Worm (Caenorhabditis elegans) whole organism, late embryonic: ENCODE data around the gene ZK742.3.

Source experiments
- C38D4.7 ChIP-seq: fragments of 200-800 bp; sonication (Bioruptor generic); optimal IDR thresholded peaks from 2 replicates; lab custom pipeline; 2018; ENCODE audit warnings: mild to moderate bottlenecking, missing genetic modification characterization, moderate library complexity, missing compliant biosample characterization
- F13H6.1 ChIP-seq: sonication (generic microtip); optimal IDR thresholded peaks from 2 replicates; lab custom pipeline; 2016; ENCODE audit warnings: missing genetic modification characterization, missing compliant biosample characterization
- K02D7.2 ChIP-seq: sonication (generic microtip); optimal IDR thresholded peaks from 2 replicates; lab custom pipeline; 2017; ENCODE audit warnings: mild to moderate bottlenecking, missing genetic modification characterization, missing compliant biosample characterization
- K09A11.1 ChIP-seq: sonication (generic microtip); optimal IDR thresholded peaks from 2 replicates; lab custom pipeline; 2017; ENCODE audit warnings: antibody characterized with exemption, mild to moderate bottlenecking, missing genetic modification characterization, missing compliant biosample characterization; ENCODE audit not compliant: insufficient read depth
- T23F11.4 ChIP-seq: fragments of 200-800 bp; sonication (Bioruptor generic); optimal IDR thresholded peaks from 2 replicates; lab custom pipeline; 2018; ENCODE audit warnings: mild to moderate bottlenecking, missing genetic modification characterization, missing compliant biosample characterization
- Y22D7AL.16 ChIP-seq: sonication (generic microtip); optimal IDR thresholded peaks from 2 replicates; lab custom pipeline; 2016; ENCODE audit warnings: missing genetic modification characterization, missing compliant biosample characterization
- ceh-2 ChIP-seq: sonication (generic microtip); optimal IDR thresholded peaks from 2 replicates; lab custom pipeline; 2016; ENCODE audit warnings: missing genotype, missing genetic modification characterization, missing compliant biosample characterization
- ceh-24 ChIP-seq: sonication (generic microtip); optimal IDR thresholded peaks from 2 replicates; lab custom pipeline; 2016; ENCODE audit warnings: mild to moderate bottlenecking, missing genetic modification characterization, missing compliant biosample characterization
- ceh-30 ChIP-seq: fragments of 150-350 bp; optimal IDR thresholded peaks from 2 replicates; lab custom pipeline; 2014; ENCODE audit warnings: missing biosample characterization, missing genetic modification characterization
- ceh-31 ChIP-seq: sonication (generic microtip); optimal IDR thresholded peaks from 2 replicates; lab custom pipeline; 2016; ENCODE audit warnings: missing genetic modification characterization, missing compliant biosample characterization
- ceh-34 ChIP-seq: sonication (generic microtip); optimal IDR thresholded peaks from 2 replicates; lab custom pipeline; 2016; ENCODE audit warnings: mild to moderate bottlenecking, missing genetic modification characterization, missing compliant biosample characterization
- ceh-45 ChIP-seq: fragments of 200-800 bp; sonication (Bioruptor generic); IDR thresholded peaks from 2 replicates; pipeline ENCODE4 v1.3.6; 2022; ENCODE audit warnings: missing genetic modification reagents, missing genetic modification characterization, missing compliant biosample characterization
- ceh-48 ChIP-seq: sonication (generic microtip); optimal IDR thresholded peaks from 2 replicates; lab custom pipeline; 2016; ENCODE audit warnings: missing genetic modification characterization, inconsistent platforms, missing compliant biosample characterization
- che-1 ChIP-seq: sonication (generic microtip); optimal IDR thresholded peaks from 2 replicates; lab custom pipeline; 2016; ENCODE audit warnings: mild to moderate bottlenecking, missing genetic modification characterization, missing compliant biosample characterization
- dmd-4 ChIP-seq: sonication (generic microtip); optimal IDR thresholded peaks from 2 replicates; lab custom pipeline; 2016; ENCODE audit warnings: borderline replicate concordance, missing genetic modification characterization, missing compliant biosample characterization
- ets-4 ChIP-seq: sonication (generic microtip); optimal IDR thresholded peaks from 2 replicates; lab custom pipeline; 2016; ENCODE audit warnings: missing genetic modification characterization, missing compliant biosample characterization
- eyg-1 ChIP-seq: sonication (generic microtip); optimal IDR thresholded peaks from 2 replicates; lab custom pipeline; 2016; ENCODE audit warnings: missing genotype, missing genetic modification characterization, missing compliant biosample characterization
- fkh-6 ChIP-seq: sonication (generic microtip); optimal IDR thresholded peaks from 2 replicates; lab custom pipeline; 2016; ENCODE audit warnings: missing genetic modification characterization, missing compliant biosample characterization
- hlh-13 ChIP-seq: fragments of 200-800 bp; sonication (Bioruptor generic); optimal IDR thresholded peaks from 2 replicates; lab custom pipeline; 2018; ENCODE audit warnings: mild to moderate bottlenecking, missing genetic modification characterization, missing compliant biosample characterization
- hlh-30 ChIP-seq: sonication (generic microtip); optimal IDR thresholded peaks from 2 replicates; lab custom pipeline; 2017; ENCODE audit warnings: antibody characterized with exemption, missing genetic modification characterization, missing compliant biosample characterization; ENCODE audit not compliant: insufficient read depth
- hlh-8 ChIP-seq: sonication (generic microtip); optimal IDR thresholded peaks from 2 replicates; lab custom pipeline; 2016; ENCODE audit warnings: missing genotype, missing genetic modification characterization, missing compliant biosample characterization
- lim-6 ChIP-seq: sonication (generic microtip); optimal IDR thresholded peaks from 2 replicates; lab custom pipeline; 2016; ENCODE audit warnings: missing genetic modification characterization, missing compliant biosample characterization
- lin-11 ChIP-seq: fragments of 200-800 bp; sonication (Bioruptor generic); optimal IDR thresholded peaks from 2 replicates; lab custom pipeline; 2018; ENCODE audit warnings: mild to moderate bottlenecking, missing genetic modification characterization, missing compliant biosample characterization
- madf-2 ChIP-seq: sonication (generic microtip); optimal IDR thresholded peaks from 2 replicates; lab custom pipeline; 2017; ENCODE audit warnings: missing genetic modification characterization, missing compliant biosample characterization
- nfya-1 ChIP-seq: sonication (generic microtip); optimal IDR thresholded peaks from 2 replicates; lab custom pipeline; 2017; ENCODE audit warnings: missing genetic modification characterization, mild to moderate bottlenecking, missing compliant biosample characterization, antibody characterized with exemption, moderate library complexity
- nhr-11 ChIP-seq: fragments of 150-350 bp; optimal IDR thresholded peaks from 2 replicates; lab custom pipeline; 2014; ENCODE audit warnings: missing biosample characterization, missing genetic modification characterization
- nhr-232 ChIP-seq: sonication (generic microtip); optimal IDR thresholded peaks from 2 replicates; lab custom pipeline; 2016; ENCODE audit warnings: missing genetic modification characterization, missing compliant biosample characterization
- odd-2 ChIP-seq: sonication (generic microtip); optimal IDR thresholded peaks from 2 replicates; lab custom pipeline; 2017; ENCODE audit warnings: antibody characterized with exemption, mild to moderate bottlenecking, missing genetic modification characterization, missing compliant biosample characterization
- pha-2 ChIP-seq: sonication (generic microtip); optimal IDR thresholded peaks from 2 replicates; lab custom pipeline; 2017; ENCODE audit warnings: mild to moderate bottlenecking, missing genetic modification characterization, missing compliant biosample characterization
- pros-1 ChIP-seq: fragments of 150-350 bp; optimal IDR thresholded peaks from 2 replicates; lab custom pipeline; 2014; ENCODE audit warnings: missing biosample characterization, missing genetic modification reagents, missing genetic modification characterization
- ref-2 ChIP-seq: sonication (generic microtip); optimal IDR thresholded peaks from 2 replicates; lab custom pipeline; 2016; ENCODE audit warnings: missing genetic modification characterization, missing compliant biosample characterization
- sox-2 ChIP-seq: fragments of 200-800 bp; sonication (Bioruptor generic); IDR thresholded peaks from 2 replicates; pipeline ENCODE4 v1.3.6; 2022; ENCODE audit warnings: missing genetic modification reagents, missing genetic modification characterization, missing compliant biosample characterization
- sox-4 ChIP-seq: sonication (generic microtip); optimal IDR thresholded peaks from 2 replicates; lab custom pipeline; 2017; ENCODE audit warnings: mild to moderate bottlenecking, missing genetic modification characterization, inconsistent platforms, missing compliant biosample characterization
- syd-9 ChIP-seq: sonication (generic microtip); optimal IDR thresholded peaks from 2 replicates; lab custom pipeline; 2016; ENCODE audit warnings: mild to moderate bottlenecking, missing genetic modification characterization, moderate library complexity, missing compliant biosample characterization
- tbx-7 ChIP-seq: sonication (generic microtip); optimal IDR thresholded peaks from 2 replicates; lab custom pipeline; 2016; ENCODE audit warnings: missing genotype, missing genetic modification characterization, missing compliant biosample characterization
- unc-3 ChIP-seq, 2 experiments: fragments of 200-800 bp in 1 of 2; sonication (Bioruptor generic) in 1 of 2; sonication (generic microtip) in 1 of 2; conservative IDR thresholded peaks in 1 of 2; optimal IDR thresholded peaks in 1 of 2; 2 replicates each; pipeline versions ENCODE4 v1.3.6 to Lab custom; 2016 to 2022; ENCODE audit warnings: missing compliant biosample characterization in 2 of 2, missing genetic modification characterization in 2 of 2, missing genetic modification reagents in 1 of 2
- unc-42 ChIP-seq: sonication (generic microtip); optimal IDR thresholded peaks from 2 replicates; lab custom pipeline; 2016; ENCODE audit warnings: missing genotype, missing genetic modification characterization, missing compliant biosample characterization
- unc-55 ChIP-seq: sonication (generic microtip); optimal IDR thresholded peaks from 2 replicates; lab custom pipeline; 2017; ENCODE audit warnings: missing biosample characterization, missing genetic modification reagents, missing genetic modification characterization
- zip-5 ChIP-seq: sonication (generic microtip); optimal IDR thresholded peaks from 2 replicates; lab custom pipeline; 2016; ENCODE audit warnings: missing genetic modification characterization, missing compliant biosample characterization

The ZK742.3 gene

DNA sequence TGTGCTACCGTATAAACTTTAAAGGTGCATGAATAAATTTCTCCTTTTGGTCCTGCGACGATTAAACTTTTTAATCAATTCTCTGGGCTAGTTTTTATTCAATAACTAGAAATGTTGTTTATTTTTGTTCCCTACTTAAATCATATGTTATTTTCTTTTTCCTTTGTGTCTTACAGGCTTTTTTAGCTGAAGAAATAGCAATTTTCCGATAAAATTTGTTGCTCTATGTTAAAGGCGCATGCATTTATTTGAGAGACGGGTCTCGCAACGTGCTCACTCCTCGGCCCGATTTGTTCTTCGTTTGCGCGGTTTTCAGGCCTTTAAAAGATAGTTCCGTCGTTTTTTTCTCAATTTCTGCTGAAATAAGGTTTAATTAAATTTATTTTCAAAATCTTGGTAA lies 44.2 kb upstream of the ZK742.3 start:
- TF ChIP-seq lin-11 (tag; lab: Kevin White, UChicago) (no peak), hlh-13 (GFP tag; lab: Kevin White, UChicago) (no peak)

DNA sequence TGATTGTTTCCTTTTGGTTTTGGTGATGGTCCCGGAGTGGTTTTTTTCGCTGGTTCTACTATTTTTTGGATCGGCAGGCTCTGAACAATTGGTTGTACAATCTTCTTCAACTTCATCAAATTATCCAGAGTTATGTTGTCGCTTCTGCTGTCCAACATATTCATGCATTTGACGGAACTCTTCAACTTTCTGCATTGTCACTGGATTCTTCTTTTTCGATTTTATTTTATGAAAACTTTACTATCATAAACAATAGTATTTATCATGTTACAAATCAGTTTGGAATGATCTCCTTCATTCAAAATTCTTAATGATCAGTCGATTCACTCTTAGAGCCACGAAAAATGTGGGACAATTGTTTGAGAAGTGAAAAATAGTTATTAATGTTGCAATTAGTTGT lies 42.4 kb upstream of the ZK742.3 start:
- no peak for TF ChIP-seq ets-4 (tag; lab: Kevin White, UChicago)
- TF ChIP-seq madf-2 = no peak
- no peak for TF ChIP-seq pros-1 (tag; lab: Kevin White, UChicago)
- no peak for TF ChIP-seq eyg-1 (tag; lab: Kevin White, UChicago)
- no peak for TF ChIP-seq odd-2 (tag; lab: Kevin White, UChicago)
- TF ChIP-seq ref-2 (tag; lab: Kevin White, UChicago) = no peak
- TF ChIP-seq ceh-24 (tag; lab: Kevin White, UChicago) = no peak
- no peak for TF ChIP-seq Y22D7AL.16 (tag; lab: Kevin White, UChicago)
- no peak for TF ChIP-seq sox-2
- no peak for TF ChIP-seq nfya-1
- TF ChIP-seq ceh-48 = no peak
- TF ChIP-seq sox-4 (tag; lab: Kevin White, UChicago) = no peak
- TF ChIP-seq dmd-4 (tag; lab: Kevin White, UChicago) = no peak
- TF ChIP-seq F13H6.1 (tag; lab: Kevin White, UChicago) = no peak

- TF ChIP-seq unc-42 (tag; lab: Kevin White, UChicago) (peak; percentile 5), Y22D7AL.16 (tag; lab: Kevin White, UChicago) (no peak), unc-55 (GFP tag; lab: Kevin White, UChicago) (no peak), tbx-7 (tag; lab: Kevin White, UChicago) (no peak), ceh-34 (tag; lab: Kevin White, UChicago) (no peak), hlh-30 (peak; percentile 72)
These were observed 38.5 kb upstream of the ZK742.3 start for ce11 chrV:7848251-7848650.

ce11 chrV:7847687-7848086 lies 38.0 kb upstream of the ZK742.3 start:
- no peak for TF ChIP-seq F13H6.1 (tag; lab: Kevin White, UChicago)
- TF ChIP-seq syd-9 (tag; lab: Kevin White, UChicago) = no peak
- no peak for TF ChIP-seq Y22D7AL.16 (tag; lab: Kevin White, UChicago)
- no peak for TF ChIP-seq ref-2 (tag; lab: Kevin White, UChicago)
- TF ChIP-seq hlh-30 = no peak
- TF ChIP-seq pha-2 = no peak
- TF ChIP-seq, all 69 proteins: peak for 0

DNA sequence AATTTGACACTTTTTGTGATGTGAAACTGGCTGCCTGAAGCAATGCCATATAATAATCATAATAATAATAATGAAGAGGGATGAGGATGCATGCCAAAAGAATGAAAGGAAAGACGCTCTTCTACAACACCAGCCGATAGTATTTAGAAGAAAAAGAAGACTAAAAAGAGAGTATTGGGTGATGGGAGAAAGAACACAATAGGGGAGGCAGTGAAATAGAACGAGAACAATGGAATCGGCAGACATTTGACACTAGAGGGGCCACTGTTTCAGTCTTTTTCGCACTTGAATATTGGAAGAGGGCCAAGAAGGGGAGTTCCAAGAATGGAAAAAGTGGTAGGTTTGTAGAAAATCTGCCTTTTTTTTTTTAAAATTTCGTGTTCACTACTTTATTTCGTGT lies 37.5 kb upstream of the ZK742.3 start, which contains the start of gene memo-1:
memo-1 (minus strand) TSS at position 2 of the 400 bp plus-strand sequence.
- TF ChIP-seq che-1 (tag; lab: Kevin White, UChicago) (no peak), sox-2 (peak; percentile 44)

- TF ChIP-seq K02D7.2 (tag; lab: Kevin White, UChicago) = no peak
- no peak for TF ChIP-seq ceh-2
- TF ChIP-seq C38D4.7 = no peak
- no peak for TF ChIP-seq K09A11.1 (tag; lab: Kevin White, UChicago)
- TF ChIP-seq lim-6 = no peak
- TF ChIP-seq ceh-31 (tag; lab: Kevin White, UChicago) = no peak
- no peak for TF ChIP-seq nhr-11
- TF ChIP-seq sox-4 (tag; lab: Kevin White, UChicago) = no peak
- no peak for TF ChIP-seq madf-2
- TF ChIP-seq ceh-45 = no peak
- TF ChIP-seq zip-5 = no peak
- TF ChIP-seq T23F11.4 (GFP tag; lab: Kevin White, UChicago) = no peak
- no peak for TF ChIP-seq nhr-232
- TF ChIP-seq ceh-30 (tag; lab: Kevin White, UChicago) = no peak
- TF ChIP-seq unc-3 (GFP tag; conservative IDR thresholded peaks at IDR 0.05; lab: Robert Waterston, UW) = no peak
- no peak for TF ChIP-seq unc-3 (tag; optimal IDR thresholded peaks at IDR 0.05; lab: Kevin White, UChicago)
- no peak for TF ChIP-seq fkh-6 (tag; lab: Kevin White, UChicago)
- no peak for TF ChIP-seq ceh-48
- no peak for TF ChIP-seq hlh-8 (tag; lab: Kevin White, UChicago)
These were observed 32.5 kb upstream of the ZK742.3 start, which contains the start of gene grd-8 for ce11 chrV:7842228-7842627. Gene grd-8, plus strand, starts transcription at chrV:7842528.
